Fruit fly (Drosophila melanogaster) whole organism, embryonic: ENCODE measurements around the gene Hip14.

Experiments used
- Ada2b ChIP-seq: fragments of 200-800 bp; sonication (Bioruptor generic); IDR thresholded peaks from 2 replicates; pipeline ENCODE4 v1.3.6; 2022; ENCODE audit warnings: missing biosample characterization, missing genetic modification characterization
- BEAF-32 ChIP-seq: fragments of 200-800 bp; sonication (Bioruptor generic); optimal IDR thresholded peaks from 3 replicates; lab custom pipeline; 2017; ENCODE audit warnings: missing biosample characterization, missing genetic modification characterization, mild to moderate bottlenecking, moderate library complexity, missing genetic modification reagents
- CG10147 ChIP-seq: fragments of 200-800 bp; sonication (Bioruptor generic); optimal IDR thresholded peaks from 2 replicates; lab custom pipeline; 2019; ENCODE audit warnings: missing biosample characterization, mild to moderate bottlenecking, missing genetic modification characterization, moderate library complexity
- CG10654 ChIP-seq: fragments of 200-800 bp; sonication (Bioruptor generic); optimal IDR thresholded peaks from 2 replicates; lab custom pipeline; 2016; ENCODE audit warnings: missing biosample characterization, missing genetic modification characterization
- CG12219 ChIP-seq: fragments of 200-800 bp; sonication (Bioruptor generic); optimal IDR thresholded peaks from 3 replicates; lab custom pipeline; 2018; ENCODE audit warnings: missing biosample characterization, mild to moderate bottlenecking, missing genetic modification characterization
- CG13624 ChIP-seq: fragments of 200-800 bp; sonication (Bioruptor generic); optimal IDR thresholded peaks from 2 replicates; lab custom pipeline; 2016; ENCODE audit warnings: missing biosample characterization, missing genetic modification characterization
- CG14014 ChIP-seq: fragments of 200-800 bp; sonication (Bioruptor generic); IDR thresholded peaks from 2 replicates; pipeline ENCODE4 v1.3.6; 2022; ENCODE audit warnings: missing biosample characterization, missing genetic modification characterization
- CG14050 ChIP-seq: fragments of 200-800 bp; sonication (Bioruptor generic); IDR thresholded peaks from 3 replicates; pipeline ENCODE4 v1.3.6; 2022; ENCODE audit warnings: missing biosample characterization, missing genetic modification characterization
- CG14965 ChIP-seq: fragments of 200-800 bp; sonication (Bioruptor generic); optimal IDR thresholded peaks from 2 replicates; lab custom pipeline; 2016; ENCODE audit warnings: missing biosample characterization, missing genetic modification characterization, borderline replicate concordance
- CG1603 ChIP-seq: fragments of 200-800 bp; sonication (Bioruptor generic); optimal IDR thresholded peaks from 2 replicates; lab custom pipeline; 2019; ENCODE audit warnings: missing biosample characterization, mild to moderate bottlenecking, missing genetic modification characterization, moderate library complexity
- CG17359 ChIP-seq: fragments of 200-800 bp; sonication (Bioruptor generic); optimal IDR thresholded peaks from 3 replicates; lab custom pipeline; 2018; ENCODE audit warnings: missing biosample characterization, mild to moderate bottlenecking, missing genetic modification characterization, moderate library complexity
- CG17385 ChIP-seq: fragments of 200-800 bp; sonication (Bioruptor generic); optimal IDR thresholded peaks from 3 replicates; lab custom pipeline; 2018; ENCODE audit warnings: missing biosample characterization, mild to moderate bottlenecking, missing genetic modification characterization
- CG2120 ChIP-seq: fragments of 200-800 bp; sonication (Bioruptor generic); optimal IDR thresholded peaks from 3 replicates; lab custom pipeline; 2016; ENCODE audit warnings: missing biosample characterization, missing genetic modification characterization
- CG30403 ChIP-seq: fragments of 200-800 bp; sonication (Bioruptor generic); optimal IDR thresholded peaks from 3 replicates; lab custom pipeline; 2016; ENCODE audit warnings: missing biosample characterization, missing genetic modification characterization
- CG3065 ChIP-seq: fragments of 200-800 bp; sonication (Bioruptor generic); optimal IDR thresholded peaks from 2 replicates; lab custom pipeline; 2016; ENCODE audit warnings: missing biosample characterization, missing genetic modification characterization
- CG31388 ChIP-seq: fragments of 200-800 bp; sonication (Bioruptor generic); optimal IDR thresholded peaks from 2 replicates; lab custom pipeline; 2016; ENCODE audit warnings: missing biosample characterization, missing genetic modification characterization
- CG32532 ChIP-seq: fragments of 200-800 bp; sonication (Bioruptor generic); IDR thresholded peaks from 2 replicates; pipeline ENCODE4 v1.3.6; 2022; ENCODE audit warnings: missing biosample characterization, missing genetic modification characterization
- CG32772 ChIP-seq: fragments of 200-800 bp; sonication (Bioruptor generic); IDR thresholded peaks from 2 replicates; pipeline ENCODE4 v1.3.6; 2022; ENCODE audit warnings: missing biosample characterization, missing genetic modification characterization
- CG33213 ChIP-seq: fragments of 200-800 bp; sonication (Bioruptor generic); optimal IDR thresholded peaks from 3 replicates; lab custom pipeline; 2016; ENCODE audit warnings: missing biosample characterization, missing genetic modification characterization
- CG34422 ChIP-seq: fragments of 200-800 bp; sonication (Bioruptor generic); IDR thresholded peaks from 3 replicates; pipeline ENCODE4 v1.3.6; 2022; ENCODE audit warnings: missing biosample characterization, missing genetic modification characterization
- CG4282 ChIP-seq: fragments of 200-800 bp; sonication (Bioruptor generic); optimal IDR thresholded peaks from 2 replicates; lab custom pipeline; 2016; ENCODE audit warnings: missing biosample characterization, missing genetic modification characterization
- CG4360 ChIP-seq: fragments of 200-800 bp; sonication (Bioruptor generic); IDR thresholded peaks from 2 replicates; pipeline ENCODE4 v1.3.6; 2022; ENCODE audit warnings: missing biosample characterization, missing genetic modification characterization
- CG4730 ChIP-seq: fragments of 200-800 bp; sonication (Bioruptor generic); IDR thresholded peaks from 2 replicates; pipeline ENCODE4 v1.3.6; 2022; ENCODE audit warnings: missing biosample characterization, missing genetic modification characterization
- CG8359 ChIP-seq: fragments of 200-800 bp; sonication (Bioruptor generic); optimal IDR thresholded peaks from 2 replicates; lab custom pipeline; 2017; ENCODE audit warnings: missing biosample characterization, mild to moderate bottlenecking, missing genetic modification characterization, borderline replicate concordance
- Gug ChIP-seq: fragments of 200-800 bp; sonication (Bioruptor generic); IDR thresholded peaks from 4 replicates; pipeline ENCODE4 v1.3.6; 2022; ENCODE audit warnings: missing biosample characterization, missing genetic modification characterization
- HmgD ChIP-seq: fragments of 200-800 bp; sonication (Bioruptor generic); optimal IDR thresholded peaks from 3 replicates; lab custom pipeline; 2016; ENCODE audit warnings: missing biosample characterization, missing genetic modification characterization
- Hmx ChIP-seq: fragments of 200-800 bp; sonication (Bioruptor generic); optimal IDR thresholded peaks from 2 replicates; lab custom pipeline; 2016; ENCODE audit warnings: missing biosample characterization, missing genetic modification characterization
- Hr39 ChIP-seq: fragments of >200 bp; optimal IDR thresholded peaks from 2 replicates; lab custom pipeline; 2017
- MBD-R2 ChIP-seq: fragments of 200-800 bp; sonication (Bioruptor generic); IDR thresholded peaks from 2 replicates; pipeline ENCODE4 v1.3.6; 2022; ENCODE audit warnings: missing biosample characterization, missing genetic modification characterization
- Meics ChIP-seq: fragments of 200-800 bp; sonication (Bioruptor generic); optimal IDR thresholded peaks from 2 replicates; lab custom pipeline; 2017; ENCODE audit warnings: missing biosample characterization, mild to moderate bottlenecking, missing genetic modification characterization
- Mes4 ChIP-seq: fragments of 200-800 bp; sonication (Bioruptor generic); optimal IDR thresholded peaks from 2 replicates; lab custom pipeline; 2016; ENCODE audit warnings: missing biosample characterization, missing genetic modification characterization
- Neu2 ChIP-seq: fragments of 200-800 bp; sonication (Bioruptor generic); optimal IDR thresholded peaks from 3 replicates; lab custom pipeline; 2016; ENCODE audit warnings: missing biosample characterization, missing genetic modification characterization, borderline replicate concordance
- NfI ChIP-seq: fragments of 200-800 bp; sonication (Bioruptor generic); optimal IDR thresholded peaks from 3 replicates; lab custom pipeline; 2018; ENCODE audit warnings: missing biosample characterization, mild to moderate bottlenecking, missing genetic modification characterization, moderate library complexity
- Vsx1 ChIP-seq: fragments of 200-800 bp; sonication (Bioruptor generic); optimal IDR thresholded peaks from 2 replicates; lab custom pipeline; 2017; ENCODE audit warnings: missing biosample characterization, mild to moderate bottlenecking, missing genetic modification characterization, missing genetic modification reagents
- Xbp1 ChIP-seq: fragments of 200-800 bp; sonication (Bioruptor generic); optimal IDR thresholded peaks from 3 replicates; lab custom pipeline; 2016; ENCODE audit warnings: missing biosample characterization, mild to moderate bottlenecking, missing genetic modification characterization
- az2 ChIP-seq: fragments of 200-800 bp; sonication (Bioruptor generic); optimal IDR thresholded peaks from 3 replicates; lab custom pipeline; 2016; ENCODE audit warnings: missing biosample characterization, missing genetic modification characterization
- bigmax ChIP-seq: fragments of 200-800 bp; sonication (Bioruptor generic); optimal IDR thresholded peaks from 2 replicates; lab custom pipeline; 2018; ENCODE audit warnings: missing biosample characterization, mild to moderate bottlenecking, missing genetic modification characterization
- chm ChIP-seq: fragments of 200-800 bp; sonication (Bioruptor generic); IDR thresholded peaks from 2 replicates; pipeline ENCODE4 v1.3.6; 2022; ENCODE audit warnings: missing biosample characterization, missing genetic modification characterization
- exex ChIP-seq: fragments of 200-800 bp; sonication (Bioruptor generic); optimal IDR thresholded peaks from 4 replicates; lab custom pipeline; 2018; ENCODE audit warnings: missing biosample characterization, mild to moderate bottlenecking, missing genetic modification characterization, moderate library complexity
- fd3F ChIP-seq: fragments of 200-800 bp; sonication (Bioruptor generic); optimal IDR thresholded peaks from 2 replicates; lab custom pipeline; 2018; ENCODE audit warnings: missing biosample characterization, mild to moderate bottlenecking, missing genetic modification characterization, moderate library complexity
- ftz-f1 ChIP-seq: fragments of 200-800 bp; sonication (Bioruptor generic); optimal IDR thresholded peaks from 2 replicates; lab custom pipeline; 2016; ENCODE audit warnings: missing biosample characterization, missing genetic modification characterization
- fu2 ChIP-seq: fragments of 200-800 bp; sonication (Bioruptor generic); optimal IDR thresholded peaks from 2 replicates; lab custom pipeline; 2016; ENCODE audit warnings: missing biosample characterization, missing genetic modification characterization
- gsb ChIP-seq: fragments of 200-800 bp; sonication (Bioruptor generic); IDR thresholded peaks from 2 replicates; pipeline ENCODE4 v1.3.6; 2022; ENCODE audit warnings: missing biosample characterization, missing genetic modification characterization
- gsb-n ChIP-seq: fragments of 200-800 bp; sonication (Bioruptor generic); optimal IDR thresholded peaks from 3 replicates; lab custom pipeline; 2018; ENCODE audit warnings: missing biosample characterization, mild to moderate bottlenecking, missing genetic modification characterization
- hbn ChIP-seq: fragments of 200-800 bp; sonication (Bioruptor generic); IDR thresholded peaks from 2 replicates; pipeline ENCODE4 v1.3.6; 2022; ENCODE audit warnings: missing biosample characterization, missing genetic modification characterization; ENCODE audit not compliant: partially characterized antibody
- hth ChIP-seq: fragments of >200 bp; optimal IDR thresholded peaks from 2 replicates; lab custom pipeline; 2017; ENCODE audit warnings: inconsistent platforms
- pnt ChIP-seq: fragments of 200-800 bp; sonication (Bioruptor generic); optimal IDR thresholded peaks from 3 replicates; lab custom pipeline; 2016; ENCODE audit warnings: missing biosample characterization, missing genetic modification characterization
- pros ChIP-seq: fragments of 200-800 bp; sonication (Bioruptor generic); optimal IDR thresholded peaks from 3 replicates; lab custom pipeline; 2019; ENCODE audit warnings: missing biosample characterization, mild to moderate bottlenecking, missing genetic modification characterization, moderate library complexity
- row ChIP-seq: fragments of 200-800 bp; sonication (Bioruptor generic); IDR thresholded peaks from 3 replicates; pipeline ENCODE4 v1.3.6; 2022; ENCODE audit warnings: missing biosample characterization, missing genetic modification characterization
- sens-2 ChIP-seq: fragments of 200-800 bp; sonication (Bioruptor generic); IDR thresholded peaks from 2 replicates; pipeline ENCODE4 v1.3.6; 2022; ENCODE audit warnings: missing biosample characterization, missing genetic modification characterization
- sna ChIP-seq: fragments of 200-800 bp; sonication (Bioruptor generic); IDR thresholded peaks from 2 replicates; pipeline ENCODE4 v1.3.6; 2022; ENCODE audit warnings: missing biosample characterization, missing genetic modification characterization; ENCODE audit not compliant: partially characterized antibody
- ssp ChIP-seq: fragments of 200-800 bp; sonication (Bioruptor generic); IDR thresholded peaks from 2 replicates; pipeline ENCODE4 v1.3.6; 2022; ENCODE audit warnings: missing biosample characterization, missing genetic modification characterization

The Hip14 gene

DNA sequence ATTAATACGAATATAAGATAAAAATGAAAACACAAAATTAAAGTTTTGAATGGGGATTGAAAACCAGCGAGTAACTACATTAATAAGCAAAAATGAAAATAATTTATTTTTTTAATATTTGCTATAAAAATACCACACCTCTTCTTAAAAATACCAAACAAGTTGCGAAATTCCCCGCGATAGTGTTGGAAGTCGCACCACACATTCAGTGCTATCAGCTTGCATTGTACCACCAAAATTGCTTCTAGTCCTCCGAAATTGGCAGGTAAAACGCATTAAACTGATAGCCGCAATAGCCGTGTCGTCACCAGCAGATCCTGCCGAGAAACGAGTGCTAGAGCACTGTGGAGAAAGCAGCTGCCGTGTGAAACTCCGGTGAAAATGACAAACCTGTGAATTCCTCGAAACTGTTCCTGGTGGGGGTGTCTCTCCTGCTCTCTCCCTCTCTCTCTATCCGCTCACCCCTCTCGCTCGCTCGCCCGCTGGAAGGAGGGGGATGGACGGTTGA lies at the start of gene Hip14:
Gene Hip14, plus strand, starts transcription at position 198 of the 508 bp plus-strand sequence.
- TF ChIP-seq row (GFP tag; lab: Robert Waterston, UW): 0 out of 3 replicates have a peak, but pooled peaks have one; percentile 39
- TF ChIP-seq CG34422 (GFP tag; lab: Robert Waterston, UW): peak; percentile 78; the same call in 2 of the 3 replicates
- TF ChIP-seq fu2 (GFP tag; lab: Kevin White, UChicago): no peak
- TF ChIP-seq CG10654: no peak
- no peak for TF ChIP-seq pros (GFP tag; lab: Kevin White, UChicago)
- TF ChIP-seq CG2120 (GFP tag; lab: Kevin White, UChicago): peak; percentile 7
- peak; percentile 57 for TF ChIP-seq MBD-R2 (GFP tag; lab: Robert Waterston, UW)
- TF ChIP-seq CG33213 (GFP tag; lab: Kevin White, UChicago): no peak
- TF ChIP-seq CG17385 (GFP tag; lab: Kevin White, UChicago): no peak
- TF ChIP-seq BEAF-32 (GFP tag; lab: Kevin White, UChicago): peak; percentile 29
- TF ChIP-seq CG12219 (GFP tag; lab: Kevin White, UChicago): no peak
- TF ChIP-seq bigmax (GFP tag; lab: Kevin White, UChicago): no peak
- no peak for TF ChIP-seq Vsx1 (GFP tag; lab: Kevin White, UChicago)
- TF ChIP-seq CG32772 (GFP tag; lab: Robert Waterston, UW): no peak
- no peak for TF ChIP-seq hbn (GFP tag; lab: Robert Waterston, UW)
- TF ChIP-seq NfI (GFP tag; lab: Kevin White, UChicago): no peak
- no peak for TF ChIP-seq sna (GFP tag; lab: Robert Waterston, UW)
- no peak for TF ChIP-seq Gug (GFP tag; lab: Robert Waterston, UW)
- TF ChIP-seq CG10147 (GFP tag; lab: Kevin White, UChicago): peak; percentile 40
- no peak for TF ChIP-seq Hr39
- no peak for TF ChIP-seq CG32532 (GFP tag; lab: Robert Waterston, UW)
- no peak for TF ChIP-seq sens-2 (GFP tag; lab: Robert Waterston, UW)
- TF ChIP-seq Ada2b (GFP tag; lab: Robert Waterston, UW): no peak
- TF ChIP-seq pnt (GFP tag; lab: Kevin White, UChicago): no peak
- TF ChIP-seq CG4360 (GFP tag; lab: Robert Waterston, UW): no peak
- TF ChIP-seq CG4282 (GFP tag; lab: Kevin White, UChicago): no peak
- TF ChIP-seq chm (GFP tag; lab: Robert Waterston, UW): peak; percentile 20; the same call in 1 of the 2 replicates
- no peak for TF ChIP-seq CG31388 (GFP tag; lab: Kevin White, UChicago)
- no peak for TF ChIP-seq CG3065 (GFP tag; lab: Kevin White, UChicago)
- TF ChIP-seq Meics: no peak
- no peak for TF ChIP-seq CG13624 (GFP tag; lab: Kevin White, UChicago)
- TF ChIP-seq Hmx (GFP tag; lab: Kevin White, UChicago): no peak
- TF ChIP-seq Neu2 (GFP tag; lab: Kevin White, UChicago): no peak
- TF ChIP-seq CG8359 (GFP tag; lab: Kevin White, UChicago): no peak
- TF ChIP-seq CG1603 (tag; lab: Kevin White, UChicago): no peak
- no peak for TF ChIP-seq CG14014
- TF ChIP-seq ftz-f1 (GFP tag; lab: Kevin White, UChicago): peak; percentile 20
- no peak for TF ChIP-seq exex (tag; lab: Kevin White, UChicago)
- no peak for TF ChIP-seq az2 (GFP tag; lab: Kevin White, UChicago)
- no peak for TF ChIP-seq gsb-n
- TF ChIP-seq CG17359 (tag; lab: Kevin White, UChicago): no peak
- TF ChIP-seq HmgD: no peak
- TF ChIP-seq gsb (GFP tag; lab: Robert Waterston, UW): no peak
- TF ChIP-seq ssp (GFP tag; lab: Robert Waterston, UW): no peak
- TF ChIP-seq CG30403 (GFP tag; lab: Kevin White, UChicago): peak; percentile 43
- no peak for TF ChIP-seq CG14965 (GFP tag; lab: Kevin White, UChicago)
- TF ChIP-seq Xbp1 (GFP tag; lab: Kevin White, UChicago): peak; percentile 11
- no peak for TF ChIP-seq CG4730 (GFP tag; lab: Robert Waterston, UW)
- no peak for TF ChIP-seq hth (lab: Kevin White, UChicago)
- no peak for TF ChIP-seq Mes4 (GFP tag; lab: Kevin White, UChicago)
- TF ChIP-seq CG14050 (GFP tag; lab: Robert Waterston, UW): no peak
- no peak for TF ChIP-seq fd3F (GFP tag; lab: Kevin White, UChicago)
